Fruit fly (Drosophila melanogaster) whole organism, embryonic: ENCODE results near the gene CG18563.

ENCODE experiments used
- BEAF-32 ChIP-seq: fragments of 200-800 bp; sonication (Bioruptor generic); optimal IDR thresholded peaks from 3 replicates; lab custom pipeline; 2017; ENCODE audit warnings: missing biosample characterization, missing genetic modification characterization, mild to moderate bottlenecking, moderate library complexity, missing genetic modification reagents
- Bdp1 ChIP-seq: fragments of 200-800 bp; sonication (Bioruptor generic); optimal IDR thresholded peaks from 3 replicates; lab custom pipeline; 2016; ENCODE audit warnings: missing biosample characterization, missing genetic modification characterization
- CG10209 ChIP-seq: fragments of 200-800 bp; sonication (Bioruptor generic); optimal IDR thresholded peaks from 3 replicates; lab custom pipeline; 2017; ENCODE audit warnings: missing biosample characterization, mild to moderate bottlenecking, missing genetic modification characterization, missing genetic modification reagents
- CG10462 ChIP-seq: fragments of 200-800 bp; sonication (Bioruptor generic); optimal IDR thresholded peaks from 2 replicates; lab custom pipeline; 2016; ENCODE audit warnings: missing biosample characterization, missing genetic modification characterization
- CG10979 ChIP-seq: fragments of 200-800 bp; sonication (Bioruptor generic); optimal IDR thresholded peaks from 2 replicates; lab custom pipeline; 2018; ENCODE audit warnings: missing biosample characterization, mild to moderate bottlenecking, missing genetic modification characterization, moderate library complexity
- CG11085 ChIP-seq: fragments of 200-800 bp; sonication (Bioruptor generic); IDR thresholded peaks from 2 replicates; pipeline ENCODE4 v1.3.6; 2022; ENCODE audit warnings: missing biosample characterization, missing genetic modification characterization
- CG11504 ChIP-seq: fragments of 200-800 bp; sonication (Bioruptor generic); optimal IDR thresholded peaks from 3 replicates; lab custom pipeline; 2019; ENCODE audit warnings: missing biosample characterization, mild to moderate bottlenecking, missing genetic modification characterization, moderate library complexity
- CG11723 ChIP-seq: fragments of 200-800 bp; sonication (Bioruptor generic); optimal IDR thresholded peaks from 2 replicates; lab custom pipeline; 2017; ENCODE audit warnings: missing biosample characterization, mild to moderate bottlenecking, missing genetic modification characterization
- CG13296 ChIP-seq: fragments of 200-800 bp; sonication (Bioruptor generic); optimal IDR thresholded peaks from 3 replicates; lab custom pipeline; 2018; ENCODE audit warnings: missing biosample characterization, mild to moderate bottlenecking, missing genetic modification characterization
- CG13424 ChIP-seq: fragments of 200-800 bp; sonication (Bioruptor generic); optimal IDR thresholded peaks from 2 replicates; lab custom pipeline; 2019; ENCODE audit warnings: missing biosample characterization, mild to moderate bottlenecking, missing genetic modification characterization, moderate library complexity
- CG1603 ChIP-seq: fragments of 200-800 bp; sonication (Bioruptor generic); optimal IDR thresholded peaks from 2 replicates; lab custom pipeline; 2019; ENCODE audit warnings: missing biosample characterization, mild to moderate bottlenecking, missing genetic modification characterization, moderate library complexity
- CG18599 ChIP-seq: fragments of 200-800 bp; sonication (Bioruptor generic); optimal IDR thresholded peaks from 3 replicates; lab custom pipeline; 2017; ENCODE audit warnings: missing biosample characterization, missing genetic modification characterization, mild to moderate bottlenecking, moderate library complexity, missing genetic modification reagents
- CG2712 ChIP-seq: fragments of 200-800 bp; optimal IDR thresholded peaks from 3 replicates; lab custom pipeline; 2019; ENCODE audit warnings: missing biosample characterization, mild to moderate bottlenecking, missing genetic modification characterization, moderate library complexity
- CG3281 ChIP-seq: fragments of 200-800 bp; sonication (Bioruptor generic); optimal IDR thresholded peaks from 3 replicates; lab custom pipeline; 2017; ENCODE audit warnings: missing biosample characterization, mild to moderate bottlenecking, missing genetic modification characterization
- CG34376 ChIP-seq: fragments of 200-800 bp; sonication (Bioruptor generic); optimal IDR thresholded peaks from 2 replicates; lab custom pipeline; 2018; ENCODE audit warnings: missing biosample characterization, mild to moderate bottlenecking, missing genetic modification characterization
- CG3847 ChIP-seq: fragments of 200-800 bp; sonication (Bioruptor generic); IDR thresholded peaks from 2 replicates; pipeline ENCODE4 v1.3.6; 2022; ENCODE audit warnings: missing biosample characterization, missing genetic modification characterization
- CG43689 ChIP-seq: fragments of 200-800 bp; sonication (Bioruptor generic); IDR thresholded peaks from 2 replicates; pipeline ENCODE4 v1.3.6; 2022; ENCODE audit warnings: missing biosample characterization, missing genetic modification characterization
- CG4424 ChIP-seq: fragments of 200-800 bp; sonication (Bioruptor generic); optimal IDR thresholded peaks from 3 replicates; lab custom pipeline; 2016; ENCODE audit warnings: missing biosample characterization, missing genetic modification characterization
- CG7556 ChIP-seq: fragments of 200-800 bp; sonication (Bioruptor generic); optimal IDR thresholded peaks from 2 replicates; lab custom pipeline; 2017; ENCODE audit warnings: missing biosample characterization, mild to moderate bottlenecking, missing genetic modification characterization
- CG8290 ChIP-seq, 3 experiments: fragments of 200-800 bp; sonication (Bioruptor generic); optimal IDR thresholded peaks; 2 replicates each; lab custom pipeline; 2016 to 2019; ENCODE audit warnings: missing biosample characterization in 3 of 3, missing genetic modification characterization in 3 of 3, mild to moderate bottlenecking in 2 of 3, moderate library complexity in 1 of 3
- D19A ChIP-seq: fragments of 200-800 bp; optimal IDR thresholded peaks from 3 replicates; lab custom pipeline; 2019; ENCODE audit warnings: missing biosample characterization, mild to moderate bottlenecking, missing genetic modification characterization, moderate library complexity
- D19B ChIP-seq: fragments of 200-800 bp; sonication (Bioruptor generic); optimal IDR thresholded peaks from 2 replicates; lab custom pipeline; 2017; ENCODE audit warnings: missing biosample characterization, mild to moderate bottlenecking, missing genetic modification characterization
- Dbx ChIP-seq: fragments of 200-800 bp; sonication (Bioruptor generic); IDR thresholded peaks from 3 replicates; pipeline ENCODE4 v1.3.6; 2022; ENCODE audit warnings: missing biosample characterization, missing genetic modification characterization
- Dll ChIP-seq: fragments of 200-800 bp; sonication (Bioruptor generic); IDR thresholded peaks from 4 replicates; pipeline ENCODE4 v1.3.6; 2022; ENCODE audit warnings: missing biosample characterization, missing genetic modification characterization; ENCODE audit not compliant: partially characterized antibody
- Fer3 ChIP-seq: fragments of 200-800 bp; sonication (Bioruptor generic); optimal IDR thresholded peaks from 2 replicates; lab custom pipeline; 2018; ENCODE audit warnings: missing biosample characterization, mild to moderate bottlenecking, missing genetic modification characterization, moderate library complexity
- HHEX ChIP-seq: fragments of 200-800 bp; sonication (Bioruptor generic); optimal IDR thresholded peaks from 3 replicates; lab custom pipeline; 2017; ENCODE audit warnings: missing biosample characterization, mild to moderate bottlenecking, missing genetic modification characterization, missing genetic modification reagents
- HLH3B ChIP-seq: fragments of 200-800 bp; sonication (Bioruptor generic); IDR thresholded peaks from 2 replicates; pipeline ENCODE4 v1.3.6; 2022; ENCODE audit warnings: missing biosample characterization, missing genetic modification characterization
- Hmx ChIP-seq: fragments of 200-800 bp; sonication (Bioruptor generic); optimal IDR thresholded peaks from 2 replicates; lab custom pipeline; 2016; ENCODE audit warnings: missing biosample characterization, missing genetic modification characterization
- Hr51 ChIP-seq, 2 experiments: fragments of 200-800 bp; sonication (Bioruptor generic); optimal IDR thresholded peaks; 2 replicates in 1 of 2; 3 replicates in 1 of 2; lab custom pipeline; 2016 to 2018; ENCODE audit warnings: missing biosample characterization in 2 of 2, missing genetic modification characterization in 2 of 2, mild to moderate bottlenecking in 1 of 2, moderate library complexity in 1 of 2
- NC2β ChIP-seq: fragments of 200-800 bp; sonication (Bioruptor generic); optimal IDR thresholded peaks from 2 replicates; lab custom pipeline; 2016; ENCODE audit warnings: missing biosample characterization, missing genetic modification characterization
- NFAT ChIP-seq: fragments of 200-800 bp; sonication (Bioruptor generic); IDR thresholded peaks from 2 replicates; pipeline ENCODE4 v1.3.6; 2022; ENCODE audit warnings: missing biosample characterization, missing genetic modification characterization
- PHDP ChIP-seq: fragments of 200-800 bp; sonication (Bioruptor generic); optimal IDR thresholded peaks from 3 replicates; lab custom pipeline; 2018; ENCODE audit warnings: missing biosample characterization, mild to moderate bottlenecking, missing genetic modification characterization, moderate library complexity
- ara ChIP-seq: fragments of 200-800 bp; sonication (Bioruptor generic); IDR thresholded peaks from 2 replicates; pipeline ENCODE4 v1.3.6; 2022; ENCODE audit warnings: missing biosample characterization, missing genetic modification characterization
- az2 ChIP-seq: fragments of 200-800 bp; sonication (Bioruptor generic); optimal IDR thresholded peaks from 3 replicates; lab custom pipeline; 2016; ENCODE audit warnings: missing biosample characterization, missing genetic modification characterization
- caup ChIP-seq: fragments of 200-800 bp; sonication (Bioruptor generic); optimal IDR thresholded peaks from 3 replicates; lab custom pipeline; 2017; ENCODE audit warnings: missing biosample characterization, mild to moderate bottlenecking, missing genetic modification characterization, moderate library complexity; ENCODE audit not compliant: severe bottlenecking
- emc ChIP-seq: fragments of 200-800 bp; sonication (Bioruptor generic); optimal IDR thresholded peaks from 2 replicates; lab custom pipeline; 2016; ENCODE audit warnings: missing biosample characterization, missing genetic modification characterization
- gce ChIP-seq: fragments of 200-800 bp; sonication (Bioruptor generic); IDR thresholded peaks from 3 replicates; pipeline ENCODE4 v1.3.6; 2022; ENCODE audit warnings: missing biosample characterization, missing genetic modification characterization
- gem ChIP-seq: fragments of 200-800 bp; sonication (Bioruptor generic); optimal IDR thresholded peaks from 2 replicates; lab custom pipeline; 2019; ENCODE audit warnings: missing biosample characterization, mild to moderate bottlenecking, missing genetic modification characterization, moderate library complexity
- jumu ChIP-seq: fragments of 200-800 bp; sonication (Bioruptor generic); optimal IDR thresholded peaks from 3 replicates; lab custom pipeline; 2016; ENCODE audit warnings: missing biosample characterization, missing genetic modification characterization
- ken ChIP-seq: fragments of 200-800 bp; sonication (Bioruptor generic); IDR thresholded peaks from 3 replicates; pipeline ENCODE4 v1.3.6; 2022; ENCODE audit warnings: missing biosample characterization, missing genetic modification characterization
- mirr ChIP-seq: fragments of 200-800 bp; sonication (Bioruptor generic); optimal IDR thresholded peaks from 3 replicates; lab custom pipeline; 2018; ENCODE audit warnings: missing biosample characterization, mild to moderate bottlenecking, missing genetic modification characterization
- otp ChIP-seq: fragments of 200-800 bp; sonication (Bioruptor generic); IDR thresholded peaks from 3 replicates; pipeline ENCODE4, ENCODE4 v1.3.6; 2022; ENCODE audit warnings: missing biosample characterization, missing genetic modification characterization
- seq ChIP-seq: fragments of 200-800 bp; sonication (Bioruptor generic); IDR thresholded peaks from 2 replicates; pipeline ENCODE4 v1.3.6; 2022; ENCODE audit warnings: missing biosample characterization, missing genetic modification characterization
- slbo ChIP-seq: fragments of 200-800 bp; sonication (Bioruptor generic); IDR thresholded peaks from 2 replicates; pipeline ENCODE4 v1.3.6; 2022; ENCODE audit warnings: missing biosample characterization, missing genetic modification characterization
- slou ChIP-seq: fragments of 200-800 bp; sonication (Bioruptor generic); optimal IDR thresholded peaks from 3 replicates; lab custom pipeline; 2016; ENCODE audit warnings: missing biosample characterization, missing genetic modification characterization
- zfh1 ChIP-seq: fragments of 200-800 bp; sonication (Bioruptor generic); IDR thresholded peaks from 3 replicates; pipeline ENCODE4 v1.3.6; 2022; ENCODE audit warnings: missing biosample characterization, missing genetic modification characterization

Gene CG18563

dm6 chr2L:17450505-17451415 lies 7.1 kb downstream of the CG18563 start (continued):
- TF ChIP-seq CG11723 (GFP tag; lab: Kevin White, UChicago) = peak; percentile 20
- peak; percentile 80 for TF ChIP-seq CG11504
- no peak; the same call in 1 of the 2 replicates for TF ChIP-seq NFAT (GFP tag; lab: Robert Waterston, UW)
- TF ChIP-seq D19A (tag; lab: Kevin White, UChicago) = peak; percentile 57
- peak; percentile 46; the same call in 1 of the 3 replicates for TF ChIP-seq ken
- TF ChIP-seq CG1603 = peak; percentile 32
- TF ChIP-seq otp = no peak
- peak; percentile 74 for TF ChIP-seq PHDP (tag; lab: Kevin White, UChicago)
- TF ChIP-seq CG43689 = no peak
- TF ChIP-seq CG3847 (GFP tag; lab: Robert Waterston, UW) = peak; percentile 30; the same call in 1 of the 2 replicates
- peak; percentile 73 for TF ChIP-seq caup (GFP tag; lab: Kevin White, UChicago)
- peak; percentile 72 for TF ChIP-seq CG2712
- peak; percentile 26 for TF ChIP-seq HHEX
- peak; percentile 32; the same call in 1 of the 3 replicates for TF ChIP-seq gce (GFP tag; lab: Robert Waterston, UW)
- TF ChIP-seq Dbx = 0 out of 3 replicates have a peak, but pooled peaks have one; percentile 52
- TF ChIP-seq CG13296 (GFP tag; lab: Kevin White, UChicago) = peak; percentile 47
- peak; percentile 44 for TF ChIP-seq az2 (GFP tag; lab: Kevin White, UChicago)
- peak; percentile 50 for TF ChIP-seq Hmx (GFP tag; lab: Kevin White, UChicago)
- peak; percentile 6 to 84 for TF ChIP-seq Hr51 (GFP tag; optimal IDR thresholded peaks at IDR 0.05; lab: Kevin White, UChicago)
- TF ChIP-seq CG3281 (GFP tag; lab: Kevin White, UChicago) = peak; percentile 71
- peak; percentile 77 for TF ChIP-seq CG7556
- TF ChIP-seq CG8290 (GFP tag; optimal IDR thresholded peaks at IDR 0.05; lab: Kevin White, UChicago) = no peak
- peak in 1 of 2 experiments; percentile 47 for TF ChIP-seq CG8290 (tag; optimal IDR thresholded peaks at IDR 0.05; lab: Kevin White, UChicago)
- TF ChIP-seq CG10462 (GFP tag; lab: Kevin White, UChicago) = peak; percentile 11
- TF ChIP-seq slou (GFP tag; lab: Kevin White, UChicago) = peak; percentile 6
- peak; percentile 20 for TF ChIP-seq CG34376 (GFP tag; lab: Kevin White, UChicago)
- no peak for TF ChIP-seq emc (GFP tag; lab: Kevin White, UChicago)
- peak; percentile 70 for TF ChIP-seq CG13424 (tag; lab: Kevin White, UChicago)
- no peak for TF ChIP-seq NC2β (GFP tag; lab: Kevin White, UChicago)
- no peak for TF ChIP-seq zfh1 (GFP tag; lab: Robert Waterston, UW)

dm6 chr2L:17449608-17450504 lies 8.0 kb downstream of the CG18563 start, which contains the start of gene dl:
Gene dl (minus strand): TSS chr2L:17450364.
- no peak for TF ChIP-seq jumu (GFP tag; lab: Kevin White, UChicago)
- peak; percentile 84 for TF ChIP-seq D19B (GFP tag; lab: Kevin White, UChicago)
- TF ChIP-seq CG10209 (GFP tag; lab: Kevin White, UChicago) = no peak
- TF ChIP-seq CG11085 (GFP tag; lab: Robert Waterston, UW) = peak; percentile 31; the same call in 1 of the 2 replicates
- TF ChIP-seq HLH3B = no peak
- TF ChIP-seq BEAF-32 (GFP tag; lab: Kevin White, UChicago) = peak; percentile 4
- 0 out of 2 replicates have a peak, but pooled peaks have one; percentile 13 for TF ChIP-seq ara
- TF ChIP-seq Bdp1 (GFP tag; lab: Kevin White, UChicago) = no peak
- TF ChIP-seq CG18599 (GFP tag; lab: Kevin White, UChicago) = peak; percentile 2
- TF ChIP-seq slbo (GFP tag; lab: Robert Waterston, UW) = peak; percentile 28
- TF ChIP-seq Dll (GFP tag; lab: Robert Waterston, UW) = no peak
- peak; percentile 11; the same call in 1 of the 3 replicates for TF ChIP-seq Dbx
- TF ChIP-seq CG10979 (tag; lab: Kevin White, UChicago) = no peak
- peak; percentile 21 for TF ChIP-seq mirr
- TF ChIP-seq CG4424 (GFP tag; lab: Kevin White, UChicago) = peak; percentile 11
- TF ChIP-seq gem = peak; percentile 18
- no peak for TF ChIP-seq seq
- TF ChIP-seq Fer3 = no peak
